Fruit fly (Drosophila melanogaster) whole organism, embryonic: ENCODE data around the gene Syx8.
A peak's percentile ranks its signal among the peaks of the same experiment; 100 is the strongest.

Experiments used
- BtbVII ChIP-seq: fragments of 200-800 bp; sonication (Bioruptor generic); optimal IDR thresholded peaks from 3 replicates; lab custom pipeline; 2017; ENCODE audit warnings: missing biosample characterization, mild to moderate bottlenecking, missing genetic modification characterization
- CG10321 ChIP-seq: fragments of 200-800 bp; sonication (Bioruptor generic); IDR thresholded peaks from 2 replicates; pipeline ENCODE4 v1.3.6; 2022; ENCODE audit warnings: missing biosample characterization, missing genetic modification characterization
- CG10565 ChIP-seq: fragments of 200-800 bp; sonication (Bioruptor generic); optimal IDR thresholded peaks from 3 replicates; lab custom pipeline; 2016; ENCODE audit warnings: missing biosample characterization, mild to moderate bottlenecking, missing genetic modification characterization
- CG11504 ChIP-seq: fragments of 200-800 bp; sonication (Bioruptor generic); optimal IDR thresholded peaks from 3 replicates; lab custom pipeline; 2019; ENCODE audit warnings: missing biosample characterization, mild to moderate bottlenecking, missing genetic modification characterization, moderate library complexity
- CG11560 ChIP-seq: fragments of 200-800 bp; sonication (Bioruptor generic); IDR thresholded peaks from 3 replicates; pipeline ENCODE4 v1.3.6; 2022; ENCODE audit warnings: missing biosample characterization, missing genetic modification characterization
- CG12236 ChIP-seq: fragments of 200-800 bp; sonication (Bioruptor generic); optimal IDR thresholded peaks from 2 replicates; lab custom pipeline; 2016; ENCODE audit warnings: missing biosample characterization, missing genetic modification characterization
- CG12391 ChIP-seq: fragments of 200-800 bp; sonication (Bioruptor generic); optimal IDR thresholded peaks from 3 replicates; lab custom pipeline; 2018; ENCODE audit warnings: missing biosample characterization, mild to moderate bottlenecking, missing genetic modification characterization, moderate library complexity
- CG13624 ChIP-seq: fragments of 200-800 bp; sonication (Bioruptor generic); optimal IDR thresholded peaks from 2 replicates; lab custom pipeline; 2016; ENCODE audit warnings: missing biosample characterization, missing genetic modification characterization
- CG1647 ChIP-seq: fragments of 200-800 bp; sonication (Bioruptor generic); optimal IDR thresholded peaks from 3 replicates; lab custom pipeline; 2016; ENCODE audit warnings: missing biosample characterization, missing genetic modification characterization
- CG17568 ChIP-seq: fragments of 200-800 bp; sonication (Bioruptor generic); optimal IDR thresholded peaks from 2 replicates; lab custom pipeline; 2018; ENCODE audit warnings: missing biosample characterization, mild to moderate bottlenecking, missing genetic modification characterization, moderate library complexity
- CG1792 ChIP-seq: fragments of 200-800 bp; sonication (Bioruptor generic); optimal IDR thresholded peaks from 2 replicates; lab custom pipeline; 2016; ENCODE audit warnings: missing biosample characterization, missing genetic modification characterization
- CG32772 ChIP-seq: fragments of 200-800 bp; sonication (Bioruptor generic); IDR thresholded peaks from 2 replicates; pipeline ENCODE4 v1.3.6; 2022; ENCODE audit warnings: missing biosample characterization, missing genetic modification characterization
- CG5953 ChIP-seq: fragments of 200-800 bp; sonication (Bioruptor generic); IDR thresholded peaks from 2 replicates; pipeline ENCODE4 v1.3.6; 2022; ENCODE audit warnings: missing biosample characterization, missing genetic modification characterization
- CG6272 ChIP-seq: fragments of 200-800 bp; sonication (Bioruptor generic); IDR thresholded peaks from 2 replicates; pipeline ENCODE4 v1.3.6; 2022; ENCODE audit warnings: missing biosample characterization, missing genetic modification characterization
- CG6854 ChIP-seq: fragments of 200-800 bp; sonication (Bioruptor generic); optimal IDR thresholded peaks from 3 replicates; lab custom pipeline; 2017; ENCODE audit warnings: missing biosample characterization, mild to moderate bottlenecking, missing genetic modification characterization
- CG7556 ChIP-seq: fragments of 200-800 bp; sonication (Bioruptor generic); optimal IDR thresholded peaks from 2 replicates; lab custom pipeline; 2017; ENCODE audit warnings: missing biosample characterization, mild to moderate bottlenecking, missing genetic modification characterization
- Dfd ChIP-seq, 2 experiments: fragments of >200 bp; optimal IDR thresholded peaks; 2 replicates each; lab custom pipeline; 2017; ENCODE audit warnings: missing biosample characterization in 2 of 2, missing genetic modification characterization in 2 of 2
- Dip3 ChIP-seq: fragments of 200-800 bp; sonication (Bioruptor generic); optimal IDR thresholded peaks from 3 replicates; lab custom pipeline; 2016; ENCODE audit warnings: missing biosample characterization, missing genetic modification characterization
- Doc2 ChIP-seq: fragments of 200-800 bp; sonication (Bioruptor generic); IDR thresholded peaks from 2 replicates; pipeline ENCODE4 v1.3.6; 2022; ENCODE audit warnings: missing biosample characterization, missing genetic modification characterization
- Drgx ChIP-seq: fragments of 200-800 bp; sonication (Bioruptor generic); IDR thresholded peaks from 2 replicates; pipeline ENCODE4 v1.3.6; 2022; ENCODE audit warnings: missing biosample characterization, missing genetic modification characterization
- Ets65A ChIP-seq: fragments of 200-800 bp; sonication (Bioruptor generic); peaks from one replicate; lab custom pipeline; 2016; ENCODE audit warnings: missing biosample characterization, missing genetic modification characterization
- H15 ChIP-seq: fragments of 200-800 bp; sonication (Bioruptor generic); IDR thresholded peaks from 3 replicates; pipeline ENCODE4 v1.3.6; 2022; ENCODE audit warnings: missing biosample characterization, missing genetic modification characterization
- Jarid2 ChIP-seq: fragments of 200-800 bp; sonication (Bioruptor generic); optimal IDR thresholded peaks from 3 replicates; lab custom pipeline; 2017; ENCODE audit warnings: mild to moderate bottlenecking, missing biosample characterization, missing genetic modification reagents, missing genetic modification characterization
- Mrtf ChIP-seq: fragments of 200-800 bp; sonication (Bioruptor generic); IDR thresholded peaks from 3 replicates; pipeline ENCODE4 v1.3.6; 2022; ENCODE audit warnings: missing biosample characterization, missing genetic modification characterization
- Myb ChIP-seq: fragments of 200-800 bp; sonication (Bioruptor generic); optimal IDR thresholded peaks from 2 replicates; lab custom pipeline; 2016; ENCODE audit warnings: missing biosample characterization, missing genetic modification characterization
- NC2β ChIP-seq: fragments of 200-800 bp; sonication (Bioruptor generic); optimal IDR thresholded peaks from 2 replicates; lab custom pipeline; 2016; ENCODE audit warnings: missing biosample characterization, missing genetic modification characterization
- Nf-YB ChIP-seq: fragments of 200-800 bp; sonication (Bioruptor generic); optimal IDR thresholded peaks from 3 replicates; lab custom pipeline; 2019; ENCODE audit warnings: missing biosample characterization, mild to moderate bottlenecking, missing genetic modification characterization, moderate library complexity
- Sin3A ChIP-seq: fragments of >200 bp; optimal IDR thresholded peaks from 2 replicates; lab custom pipeline; 2018
- abd-A ChIP-seq: fragments of 200-800 bp; sonication (Bioruptor generic); optimal IDR thresholded peaks from 3 replicates; lab custom pipeline; 2019; ENCODE audit warnings: missing biosample characterization, mild to moderate bottlenecking, missing genetic modification characterization, moderate library complexity
- dmrt99B ChIP-seq: fragments of 200-800 bp; sonication (Bioruptor generic); optimal IDR thresholded peaks from 2 replicates; lab custom pipeline; 2018; ENCODE audit warnings: missing biosample characterization, mild to moderate bottlenecking, missing genetic modification characterization, moderate library complexity
- fd64A ChIP-seq: fragments of 200-800 bp; sonication (Bioruptor generic); optimal IDR thresholded peaks from 3 replicates; lab custom pipeline; 2018; ENCODE audit warnings: missing biosample characterization, mild to moderate bottlenecking, missing genetic modification characterization
- gce ChIP-seq: fragments of 200-800 bp; sonication (Bioruptor generic); IDR thresholded peaks from 3 replicates; pipeline ENCODE4 v1.3.6; 2022; ENCODE audit warnings: missing biosample characterization, missing genetic modification characterization
- grn ChIP-seq: fragments of 200-800 bp; sonication (Bioruptor generic); optimal IDR thresholded peaks from 3 replicates; lab custom pipeline; 2017; ENCODE audit warnings: missing biosample characterization, missing genetic modification characterization
- hbn ChIP-seq: fragments of 200-800 bp; sonication (Bioruptor generic); IDR thresholded peaks from 2 replicates; pipeline ENCODE4 v1.3.6; 2022; ENCODE audit warnings: missing biosample characterization, missing genetic modification characterization; ENCODE audit not compliant: partially characterized antibody
- kah ChIP-seq: fragments of 200-800 bp; sonication (Bioruptor generic); optimal IDR thresholded peaks from 2 replicates; lab custom pipeline; 2018; ENCODE audit warnings: missing biosample characterization, mild to moderate bottlenecking, missing genetic modification characterization
- mirr ChIP-seq: fragments of 200-800 bp; sonication (Bioruptor generic); optimal IDR thresholded peaks from 3 replicates; lab custom pipeline; 2018; ENCODE audit warnings: missing biosample characterization, mild to moderate bottlenecking, missing genetic modification characterization
- onecut ChIP-seq: fragments of 200-800 bp; sonication (Bioruptor generic); IDR thresholded peaks from 2 replicates; pipeline ENCODE4 v1.3.6; 2022; ENCODE audit warnings: missing biosample characterization, missing genetic modification characterization
- phol ChIP-seq: fragments of 200-800 bp; sonication (Bioruptor generic); optimal IDR thresholded peaks from 3 replicates; lab custom pipeline; 2018; ENCODE audit warnings: missing biosample characterization, mild to moderate bottlenecking, missing genetic modification characterization, moderate library complexity
- prd ChIP-seq, 3 experiments: fragments of >200 bp in 2 of 3; fragments of 200-800 bp in 1 of 3; sonication (Bioruptor generic) in 1 of 3; optimal IDR thresholded peaks in 2 of 3; IDR thresholded peaks in 1 of 3; 2 replicates in 2 of 3; 3 replicates in 1 of 3; pipeline versions ENCODE4 v1.3.6 to Lab custom; 2017 to 2022; ENCODE audit warnings: missing biosample characterization in 1 of 3, missing genetic modification characterization in 1 of 3
- pros ChIP-seq: fragments of 200-800 bp; sonication (Bioruptor generic); optimal IDR thresholded peaks from 3 replicates; lab custom pipeline; 2019; ENCODE audit warnings: missing biosample characterization, mild to moderate bottlenecking, missing genetic modification characterization, moderate library complexity
- pum ChIP-seq: fragments of 200-800 bp; sonication (Bioruptor generic); optimal IDR thresholded peaks from 2 replicates; lab custom pipeline; 2016; ENCODE audit warnings: missing biosample characterization, missing genetic modification characterization
- shn ChIP-seq: fragments of 200-800 bp; sonication (Bioruptor generic); optimal IDR thresholded peaks from 3 replicates; lab custom pipeline; 2016; ENCODE audit warnings: missing biosample characterization, missing genetic modification characterization
- slp2 ChIP-seq: fragments of 200-800 bp; sonication (Bioruptor generic); optimal IDR thresholded peaks from 2 replicates; lab custom pipeline; 2016; ENCODE audit warnings: missing biosample characterization, missing genetic modification characterization
- so ChIP-seq: fragments of 200-800 bp; sonication (Bioruptor generic); IDR thresholded peaks from 3 replicates; pipeline ENCODE4 v1.3.6; 2022; ENCODE audit warnings: missing biosample characterization, missing genetic modification characterization
- sug ChIP-seq: fragments of 200-800 bp; optimal IDR thresholded peaks from 2 replicates; lab custom pipeline; 2019; ENCODE audit warnings: missing biosample characterization, mild to moderate bottlenecking, missing genetic modification characterization, moderate library complexity
- tna ChIP-seq: fragments of 200-800 bp; sonication (Bioruptor generic); IDR thresholded peaks from 2 replicates; pipeline ENCODE4 v1.3.6; 2022; ENCODE audit warnings: missing biosample characterization, missing genetic modification characterization; ENCODE audit not compliant: partially characterized antibody
- unc-4 ChIP-seq: fragments of 200-800 bp; sonication (Bioruptor generic); IDR thresholded peaks from 2 replicates; pipeline ENCODE4 v1.3.6; 2022; ENCODE audit warnings: missing biosample characterization, missing genetic modification characterization; ENCODE audit not compliant: partially characterized antibody
- wek ChIP-seq: fragments of 200-800 bp; sonication (Bioruptor generic); optimal IDR thresholded peaks from 3 replicates; lab custom pipeline; 2018; ENCODE audit warnings: missing biosample characterization, mild to moderate bottlenecking, missing genetic modification characterization, moderate library complexity

The Syx8 gene

dm6 chr3L:16582678-16583315 is 4.1 kb downstream of the Syx8 start, which contains the start of gene Rpn12 (continued):
- no peak for TF ChIP-seq so (GFP tag; lab: Robert Waterston, UW)
- TF ChIP-seq Dip3 (GFP tag; lab: Kevin White, UChicago), result no peak

dm6 chr3L:16581201-16581705 is 5.6 kb downstream of the Syx8 start, which contains the start of gene Smn:
Smn (minus strand) TSS chr3L:16581547.
- TF ChIP-seq prd (optimal IDR thresholded peaks at IDR 0.05; lab: Kevin White, UChicago) (no peak), prd (GFP tag; IDR thresholded peaks at IDR 0.05; lab: Robert Waterston, UW) (0 out of 3 replicates have a peak, but pooled peaks have one; percentile 13), Dfd (GFP tag; optimal IDR thresholded peaks at IDR 0.05; lab: Kevin White, UChicago) (no peak), Drgx (GFP tag; lab: Robert Waterston, UW) (peak; percentile 13; the same call in 1 of the 2 replicates), Nf-YB (GFP tag; lab: Kevin White, UChicago) (peak; percentile 7), NC2β (GFP tag; lab: Kevin White, UChicago) (peak; percentile 38), CG11504 (tag; lab: Kevin White, UChicago) (no peak), dmrt99B (tag; lab: Kevin White, UChicago) (peak; percentile 49), grn (no peak), CG5953 (GFP tag; lab: Robert Waterston, UW) (no peak), CG32772 (GFP tag; lab: Robert Waterston, UW) (no peak), CG7556 (GFP tag; lab: Kevin White, UChicago) (peak; percentile 26), H15 (GFP tag; lab: Robert Waterston, UW) (no peak), unc-4 (GFP tag; lab: Robert Waterston, UW) (peak; percentile 77), mirr (GFP tag; lab: Kevin White, UChicago) (no peak), CG1792 (GFP tag; lab: Kevin White, UChicago) (peak; percentile 3), slp2 (peak; percentile 41), CG10321 (GFP tag; lab: Robert Waterston, UW) (no peak), abd-A (no peak), gce (GFP tag; lab: Robert Waterston, UW) (no peak), Mrtf (no peak), phol (tag; lab: Kevin White, UChicago) (peak; percentile 59), CG12236 (GFP tag; lab: Kevin White, UChicago) (no peak), CG10565 (GFP tag; lab: Kevin White, UChicago) (no peak), Myb (GFP tag; lab: Kevin White, UChicago) (peak; percentile 55), Doc2 (no peak), CG17568 (GFP tag; lab: Kevin White, UChicago) (no peak), kah (GFP tag; lab: Kevin White, UChicago) (no peak), hbn (peak; percentile 77), wek (GFP tag; lab: Kevin White, UChicago) (no peak), pum (GFP tag; lab: Kevin White, UChicago) (peak; percentile 43), sug (tag; lab: Kevin White, UChicago) (peak; percentile 58), onecut (GFP tag; lab: Robert Waterston, UW) (no peak), Sin3A (lab: Kevin White, UChicago) (peak; percentile 37), Ets65A (GFP tag; lab: Kevin White, UChicago) (peak; percentile 78), shn (GFP tag; lab: Kevin White, UChicago) (peak; percentile 52), fd64A (GFP tag; lab: Kevin White, UChicago) (no peak), pros (no peak), tna (peak; percentile 73), CG6854 (GFP tag; lab: Kevin White, UChicago) (no peak), Jarid2 (no peak), CG1647 (GFP tag; lab: Kevin White, UChicago) (no peak), CG13624 (GFP tag; lab: Kevin White, UChicago) (peak; percentile 13), CG12391 (tag; lab: Kevin White, UChicago) (peak; percentile 61), CG6272 (GFP tag; lab: Robert Waterston, UW) (no peak), BtbVII (GFP tag; lab: Kevin White, UChicago) (no peak), CG11560 (tag; lab: Robert Waterston, UW) (no peak)
